Fruit fly (Drosophila melanogaster) whole organism, embryonic: ENCODE results near the gene RpL28.

Experiments used
- Ada2b ChIP-seq: fragments of 200-800 bp; sonication (Bioruptor generic); IDR thresholded peaks from 2 replicates; pipeline ENCODE4 v1.3.6; 2022; ENCODE audit warnings: missing biosample characterization, missing genetic modification characterization
- Asciz ChIP-seq: fragments of 200-800 bp; sonication (Bioruptor generic); optimal IDR thresholded peaks from 2 replicates; lab custom pipeline; 2017; ENCODE audit warnings: missing biosample characterization, mild to moderate bottlenecking, missing genetic modification characterization, missing genetic modification reagents
- B-H1 ChIP-seq: fragments of 200-800 bp; sonication (Bioruptor generic); IDR thresholded peaks from 3 replicates; pipeline ENCODE4 v1.3.6; 2022; ENCODE audit warnings: missing biosample characterization, missing genetic modification characterization
- Bdp1 ChIP-seq: fragments of 200-800 bp; sonication (Bioruptor generic); optimal IDR thresholded peaks from 3 replicates; lab custom pipeline; 2016; ENCODE audit warnings: missing biosample characterization, missing genetic modification characterization
- CG14965 ChIP-seq: fragments of 200-800 bp; sonication (Bioruptor generic); optimal IDR thresholded peaks from 2 replicates; lab custom pipeline; 2016; ENCODE audit warnings: missing biosample characterization, missing genetic modification characterization, borderline replicate concordance
- CG16863 ChIP-seq: fragments of 200-800 bp; sonication (Bioruptor generic); optimal IDR thresholded peaks from 3 replicates; lab custom pipeline; 2016; ENCODE audit warnings: missing biosample characterization, missing genetic modification characterization
- CG17186 ChIP-seq: fragments of 200-800 bp; sonication (Bioruptor generic); optimal IDR thresholded peaks from 3 replicates; lab custom pipeline; 2017; ENCODE audit warnings: missing biosample characterization, missing genetic modification reagents, missing genetic modification characterization
- CG17568 ChIP-seq: fragments of 200-800 bp; sonication (Bioruptor generic); optimal IDR thresholded peaks from 2 replicates; lab custom pipeline; 2018; ENCODE audit warnings: missing biosample characterization, mild to moderate bottlenecking, missing genetic modification characterization, moderate library complexity
- CG32532 ChIP-seq: fragments of 200-800 bp; sonication (Bioruptor generic); IDR thresholded peaks from 2 replicates; pipeline ENCODE4 v1.3.6; 2022; ENCODE audit warnings: missing biosample characterization, missing genetic modification characterization
- CG4282 ChIP-seq: fragments of 200-800 bp; sonication (Bioruptor generic); optimal IDR thresholded peaks from 2 replicates; lab custom pipeline; 2016; ENCODE audit warnings: missing biosample characterization, missing genetic modification characterization
- CG6272 ChIP-seq: fragments of 200-800 bp; sonication (Bioruptor generic); IDR thresholded peaks from 2 replicates; pipeline ENCODE4 v1.3.6; 2022; ENCODE audit warnings: missing biosample characterization, missing genetic modification characterization
- CG7963 ChIP-seq: fragments of 200-800 bp; sonication (Bioruptor generic); IDR thresholded peaks from 3 replicates; pipeline ENCODE4 v1.3.6; 2022; ENCODE audit warnings: missing biosample characterization, missing genetic modification characterization; ENCODE audit not compliant: partially characterized antibody
- CG8478 ChIP-seq: fragments of >200 bp; optimal IDR thresholded peaks from 2 replicates; lab custom pipeline; 2018
- Deaf1 ChIP-seq: fragments of 200-800 bp; optimal IDR thresholded peaks from 3 replicates; lab custom pipeline; 2019; ENCODE audit warnings: missing biosample characterization, mild to moderate bottlenecking, missing genetic modification characterization, moderate library complexity
- Dek ChIP-seq: fragments of 200-800 bp; sonication (Bioruptor generic); optimal IDR thresholded peaks from 3 replicates; lab custom pipeline; 2019; ENCODE audit warnings: missing biosample characterization, mild to moderate bottlenecking, missing genetic modification characterization, moderate library complexity
- Dip3 ChIP-seq: fragments of 200-800 bp; sonication (Bioruptor generic); optimal IDR thresholded peaks from 3 replicates; lab custom pipeline; 2016; ENCODE audit warnings: missing biosample characterization, missing genetic modification characterization
- Doc2 ChIP-seq: fragments of 200-800 bp; sonication (Bioruptor generic); IDR thresholded peaks from 2 replicates; pipeline ENCODE4 v1.3.6; 2022; ENCODE audit warnings: missing biosample characterization, missing genetic modification characterization
- Dp ChIP-seq: fragments of 200-800 bp; sonication (Bioruptor generic); optimal IDR thresholded peaks from 2 replicates; lab custom pipeline; 2018; ENCODE audit warnings: missing biosample characterization, mild to moderate bottlenecking, missing genetic modification characterization, moderate library complexity
- HLH4C ChIP-seq: fragments of 200-800 bp; sonication (Bioruptor generic); IDR thresholded peaks from 3 replicates; pipeline ENCODE4 v1.3.6; 2022; ENCODE audit warnings: missing biosample characterization, missing genetic modification characterization; ENCODE audit not compliant: partially characterized antibody
- TFAM ChIP-seq: fragments of 200-800 bp; sonication (Bioruptor generic); optimal IDR thresholded peaks from 2 replicates; lab custom pipeline; 2017; ENCODE audit warnings: missing biosample characterization, missing genetic modification characterization, inconsistent platforms
- Usf ChIP-seq: fragments of 200-800 bp; sonication (Bioruptor generic); optimal IDR thresholded peaks from 2 replicates; lab custom pipeline; 2017; ENCODE audit warnings: missing genotype, missing biosample characterization, missing genetic modification characterization
- Xrp1 ChIP-seq: fragments of 200-800 bp; sonication (Bioruptor generic); IDR thresholded peaks from 2 replicates; pipeline ENCODE4 v1.3.6; 2022; ENCODE audit warnings: missing biosample characterization, missing genetic modification characterization
- ase ChIP-seq: fragments of 200-800 bp; sonication (Bioruptor generic); IDR thresholded peaks from 3 replicates; pipeline ENCODE4 v1.3.6; 2022; ENCODE audit warnings: missing biosample characterization, missing genetic modification characterization
- az2 ChIP-seq: fragments of 200-800 bp; sonication (Bioruptor generic); optimal IDR thresholded peaks from 3 replicates; lab custom pipeline; 2016; ENCODE audit warnings: missing biosample characterization, missing genetic modification characterization
- cato ChIP-seq: fragments of 200-800 bp; sonication (Bioruptor generic); optimal IDR thresholded peaks from 2 replicates; lab custom pipeline; 2016; ENCODE audit warnings: missing biosample characterization, missing genetic modification characterization, borderline replicate concordance
- ci ChIP-seq: fragments of 200-800 bp; sonication (Bioruptor generic); IDR thresholded peaks from 3 replicates; pipeline ENCODE4 v1.3.6; 2022; ENCODE audit warnings: missing biosample characterization, missing genetic modification characterization
- da ChIP-seq: fragments of 200-800 bp; sonication (Bioruptor generic); optimal IDR thresholded peaks from 2 replicates; lab custom pipeline; 2016; ENCODE audit warnings: missing biosample characterization, missing genetic modification characterization
- dysf ChIP-seq: fragments of 200-800 bp; sonication (Bioruptor generic); IDR thresholded peaks from 3 replicates; pipeline ENCODE4 v1.3.6; 2022; ENCODE audit warnings: missing biosample characterization, missing genetic modification characterization
- ems ChIP-seq: fragments of 200-800 bp; sonication (Bioruptor generic); optimal IDR thresholded peaks from 3 replicates; lab custom pipeline; 2016; ENCODE audit warnings: missing biosample characterization, missing genetic modification characterization
- ewg ChIP-seq: fragments of 200-800 bp; sonication (Bioruptor generic); optimal IDR thresholded peaks from 3 replicates; lab custom pipeline; 2017; ENCODE audit warnings: mild to moderate bottlenecking, missing biosample characterization, missing genetic modification reagents, missing genetic modification characterization
- eyg ChIP-seq: fragments of 200-800 bp; sonication (Bioruptor generic); optimal IDR thresholded peaks from 3 replicates; lab custom pipeline; 2016; ENCODE audit warnings: missing biosample characterization, missing genetic modification characterization
- gsb-n ChIP-seq: fragments of 200-800 bp; sonication (Bioruptor generic); optimal IDR thresholded peaks from 3 replicates; lab custom pipeline; 2018; ENCODE audit warnings: missing biosample characterization, mild to moderate bottlenecking, missing genetic modification characterization
- ham ChIP-seq: fragments of 200-800 bp; sonication (Bioruptor generic); IDR thresholded peaks from 2 replicates; pipeline ENCODE4 v1.3.6; 2022; ENCODE audit warnings: missing biosample characterization, missing genetic modification characterization
- jigr1 ChIP-seq: fragments of 200-800 bp; sonication (Bioruptor generic); IDR thresholded peaks from 3 replicates; pipeline ENCODE4 v1.3.6; 2022; ENCODE audit warnings: missing biosample characterization, missing genetic modification characterization
- jing ChIP-seq: fragments of 200-800 bp; sonication (Bioruptor generic); optimal IDR thresholded peaks from 2 replicates; lab custom pipeline; 2018; ENCODE audit warnings: missing biosample characterization, mild to moderate bottlenecking, missing genetic modification characterization
- kay ChIP-seq: fragments of 200-800 bp; sonication (Bioruptor generic); optimal IDR thresholded peaks from 2 replicates; lab custom pipeline; 2016; ENCODE audit warnings: missing biosample characterization, missing genetic modification characterization
- knrl ChIP-seq: fragments of 200-800 bp; sonication (Bioruptor generic); IDR thresholded peaks from 3 replicates; pipeline ENCODE4 v1.3.6; 2022; ENCODE audit warnings: missing biosample characterization, missing genetic modification characterization; ENCODE audit not compliant: partially characterized antibody
- nmo ChIP-seq: fragments of 200-800 bp; sonication (Bioruptor generic); optimal IDR thresholded peaks from 2 replicates; lab custom pipeline; 2018; ENCODE audit warnings: missing biosample characterization, mild to moderate bottlenecking, missing genetic modification characterization, moderate library complexity
- phol ChIP-seq: fragments of 200-800 bp; sonication (Bioruptor generic); optimal IDR thresholded peaks from 3 replicates; lab custom pipeline; 2018; ENCODE audit warnings: missing biosample characterization, mild to moderate bottlenecking, missing genetic modification characterization, moderate library complexity
- sc ChIP-seq, 3 experiments: fragments of >200 bp in 2 of 3; fragments of 200-800 bp in 1 of 3; sonication (Bioruptor generic) in 1 of 3; optimal IDR thresholded peaks; 2 replicates in 2 of 3; 3 replicates in 1 of 3; lab custom pipeline; 2017; ENCODE audit warnings: mild to moderate bottlenecking in 1 of 3, missing biosample characterization in 1 of 3, missing genetic modification characterization in 1 of 3, missing genetic modification reagents in 1 of 3
- sens-2 ChIP-seq: fragments of 200-800 bp; sonication (Bioruptor generic); IDR thresholded peaks from 2 replicates; pipeline ENCODE4 v1.3.6; 2022; ENCODE audit warnings: missing biosample characterization, missing genetic modification characterization
- so ChIP-seq: fragments of 200-800 bp; sonication (Bioruptor generic); IDR thresholded peaks from 3 replicates; pipeline ENCODE4 v1.3.6; 2022; ENCODE audit warnings: missing biosample characterization, missing genetic modification characterization
- ssp ChIP-seq: fragments of 200-800 bp; sonication (Bioruptor generic); IDR thresholded peaks from 2 replicates; pipeline ENCODE4 v1.3.6; 2022; ENCODE audit warnings: missing biosample characterization, missing genetic modification characterization
- sug ChIP-seq: fragments of 200-800 bp; optimal IDR thresholded peaks from 2 replicates; lab custom pipeline; 2019; ENCODE audit warnings: missing biosample characterization, mild to moderate bottlenecking, missing genetic modification characterization, moderate library complexity
- tgo ChIP-seq: fragments of 200-800 bp; sonication (Bioruptor generic); IDR thresholded peaks from 3 replicates; pipeline ENCODE4 v1.3.6; 2022; ENCODE audit warnings: missing biosample characterization, missing genetic modification characterization
- tio ChIP-seq: fragments of 200-800 bp; sonication (Bioruptor generic); optimal IDR thresholded peaks from 2 replicates; lab custom pipeline; 2017; ENCODE audit warnings: missing biosample characterization, missing genetic modification characterization, inconsistent platforms
- trem ChIP-seq: fragments of 200-800 bp; optimal IDR thresholded peaks from 3 replicates; lab custom pipeline; 2019; ENCODE audit warnings: missing biosample characterization, mild to moderate bottlenecking, missing genetic modification characterization, moderate library complexity
- tup ChIP-seq: fragments of 200-800 bp; sonication (Bioruptor generic); optimal IDR thresholded peaks from 2 replicates; lab custom pipeline; 2016; ENCODE audit warnings: missing biosample characterization, mild to moderate bottlenecking, missing genetic modification characterization, moderate library complexity
- wek ChIP-seq: fragments of 200-800 bp; sonication (Bioruptor generic); optimal IDR thresholded peaks from 3 replicates; lab custom pipeline; 2018; ENCODE audit warnings: missing biosample characterization, mild to moderate bottlenecking, missing genetic modification characterization, moderate library complexity

The RpL28 gene

dm6 chr3L:3249997-3250774 is 27.4 kb upstream of the RpL28 start (continued):
- peak; percentile 71 for TF ChIP-seq B-H1
- TF ChIP-seq CG6272 (GFP tag; lab: Robert Waterston, UW), result peak; percentile 78
- peak; percentile 88 for TF ChIP-seq jing (GFP tag; lab: Kevin White, UChicago)
- TF ChIP-seq Ada2b (GFP tag; lab: Robert Waterston, UW), result peak; percentile 76
- no peak for TF ChIP-seq CG8478
- no peak for TF ChIP-seq CG7963
- peak; percentile 97 for TF ChIP-seq az2 (GFP tag; lab: Kevin White, UChicago)
- TF ChIP-seq ewg, result peak; percentile 91
- TF ChIP-seq sens-2 (GFP tag; lab: Robert Waterston, UW), result no peak; the same call in 1 of the 2 replicates
- TF ChIP-seq Dip3 (GFP tag; lab: Kevin White, UChicago), result peak; percentile 95
- TF ChIP-seq tio (GFP tag; lab: Kevin White, UChicago), result peak; percentile 98
- TF ChIP-seq jigr1, result peak; percentile 87
- TF ChIP-seq CG17568 (GFP tag; lab: Kevin White, UChicago), result peak; percentile 83
- TF ChIP-seq CG14965 (GFP tag; lab: Kevin White, UChicago), result peak; percentile 56
- TF ChIP-seq tup (GFP tag; lab: Kevin White, UChicago), result peak; percentile 71
- peak; percentile 72 for TF ChIP-seq ssp (GFP tag; lab: Robert Waterston, UW)
- TF ChIP-seq eyg (GFP tag; lab: Kevin White, UChicago), result peak; percentile 76
- peak; percentile 86 for TF ChIP-seq tgo
- TF ChIP-seq CG32532 (GFP tag; lab: Robert Waterston, UW), result peak; percentile 82
- peak; percentile 71 for TF ChIP-seq TFAM (GFP tag; lab: Kevin White, UChicago)
- peak; percentile 87 for TF ChIP-seq Bdp1
- TF ChIP-seq sug (tag; lab: Kevin White, UChicago), result peak; percentile 92
- no peak for TF ChIP-seq wek (GFP tag; lab: Kevin White, UChicago)
- peak; percentile 89 for TF ChIP-seq Dek
- no peak for TF ChIP-seq Doc2 (GFP tag; lab: Robert Waterston, UW)
- peak; percentile 88 for TF ChIP-seq Xrp1
- peak; percentile 48; the same call in 1 of the 2 replicates for TF ChIP-seq ham
- TF ChIP-seq ase (GFP tag; lab: Robert Waterston, UW), result no peak; the same call in 1 of the 3 replicates
- TF ChIP-seq knrl (GFP tag; lab: Robert Waterston, UW), result no peak
- TF ChIP-seq da (GFP tag; lab: Kevin White, UChicago), result peak; percentile 84
- TF ChIP-seq CG4282 (GFP tag; lab: Kevin White, UChicago), result peak; percentile 31
- TF ChIP-seq CG17186 (GFP tag; lab: Kevin White, UChicago), result peak; percentile 87
- peak; percentile 91 for TF ChIP-seq gsb-n (tag; lab: Kevin White, UChicago)
- peak; percentile 96 for TF ChIP-seq Usf (GFP tag; lab: Kevin White, UChicago)
- TF ChIP-seq Dp, result peak; percentile 8
- TF ChIP-seq trem (tag; lab: Kevin White, UChicago), result peak; percentile 89
- peak; percentile 89 for TF ChIP-seq kay (GFP tag; lab: Kevin White, UChicago)
- TF ChIP-seq Deaf1 (tag; lab: Kevin White, UChicago), result peak; percentile 70
- TF ChIP-seq dysf, result peak; percentile 93
- TF ChIP-seq Asciz (GFP tag; lab: Kevin White, UChicago), result peak; percentile 91
- peak; percentile 79; the same call in 2 of the 3 replicates for TF ChIP-seq ci (GFP tag; lab: Robert Waterston, UW)
- no peak for TF ChIP-seq sc (optimal IDR thresholded peaks at IDR 0.05; lab: Kevin White, UChicago)
- peak; percentile 98 for TF ChIP-seq sc (GFP tag; optimal IDR thresholded peaks at IDR 0.05; lab: Kevin White, UChicago)
- peak; percentile 98 for TF ChIP-seq nmo (GFP tag; lab: Kevin White, UChicago)
- peak; percentile 96 for TF ChIP-seq phol
- TF ChIP-seq CG16863 (GFP tag; lab: Kevin White, UChicago), result peak; percentile 96
- TF ChIP-seq so (GFP tag; lab: Robert Waterston, UW), result peak; percentile 67; the same call in 1 of the 3 replicates
- no peak for TF ChIP-seq HLH4C (GFP tag; lab: Robert Waterston, UW)
- peak; percentile 94 for TF ChIP-seq ems (GFP tag; lab: Kevin White, UChicago)
- TF ChIP-seq cato (GFP tag; lab: Kevin White, UChicago), result peak; percentile 96
